Worm (Caenorhabditis elegans) whole organism, L3 larva: Measurements from ENCODE around the gene T14B4.8.

Source experiments
- ama-1 ChIP-seq: fragments of 150-350 bp; optimal IDR thresholded peaks from 2 replicates; lab custom pipeline; 2018
- daf-12 ChIP-seq: fragments of 150-350 bp; optimal IDR thresholded peaks from 2 replicates; lab custom pipeline; 2014; ENCODE audit warnings: missing biosample characterization, missing genetic modification reagents, missing genetic modification characterization
- egl-27 ChIP-seq: sonication (generic microtip); optimal IDR thresholded peaks from 4 replicates; lab custom pipeline; 2017; ENCODE audit warnings: missing biosample characterization, missing genetic modification reagents, missing genetic modification characterization
- elt-3 ChIP-seq, 3 experiments: fragments of 150-350 bp in 1 of 3; sonication (generic microtip) in 2 of 3; optimal IDR thresholded peaks; 2 replicates in 2 of 3; 4 replicates in 1 of 3; lab custom pipeline; 2014 to 2017; ENCODE audit warnings: missing biosample characterization in 3 of 3, missing genetic modification characterization in 3 of 3
- mdl-1 ChIP-seq: fragments of 150-350 bp; optimal IDR thresholded peaks from 2 replicates; lab custom pipeline; 2014; ENCODE audit warnings: missing biosample characterization, missing genetic modification characterization
- nhr-23 ChIP-seq: fragments of 150-350 bp; optimal IDR thresholded peaks from 2 replicates; lab custom pipeline; 2014; ENCODE audit warnings: missing biosample characterization, missing genetic modification reagents, missing genetic modification characterization
- nhr-28 ChIP-seq: fragments of 150-350 bp; optimal IDR thresholded peaks from 2 replicates; lab custom pipeline; 2014; ENCODE audit warnings: missing biosample characterization, missing genetic modification characterization
- nhr-76 ChIP-seq: fragments of 150-350 bp; sonication (generic microtip); optimal IDR thresholded peaks from 5 replicates; lab custom pipeline; 2014; ENCODE audit warnings: missing biosample characterization, missing genetic modification characterization
- nhr-77 ChIP-seq: fragments of 150-350 bp; optimal IDR thresholded peaks from 2 replicates; lab custom pipeline; 2014; ENCODE audit warnings: missing biosample characterization, missing genetic modification characterization
- pha-4 ChIP-seq: fragments of 150-350 bp; optimal IDR thresholded peaks from 2 replicates; lab custom pipeline; 2014; ENCODE audit warnings: missing biosample characterization, missing genetic modification reagents, missing genetic modification characterization
- unc-62 ChIP-seq: fragments of 150-350 bp; sonication (generic microtip); optimal IDR thresholded peaks from 4 replicates; lab custom pipeline; 2014; ENCODE audit warnings: missing biosample characterization, missing genetic modification reagents, missing genetic modification characterization
- ztf-11 ChIP-seq: fragments of 150-350 bp; optimal IDR thresholded peaks from 2 replicates; lab custom pipeline; 2014; ENCODE audit warnings: missing biosample characterization, missing genetic modification characterization

DNA sequence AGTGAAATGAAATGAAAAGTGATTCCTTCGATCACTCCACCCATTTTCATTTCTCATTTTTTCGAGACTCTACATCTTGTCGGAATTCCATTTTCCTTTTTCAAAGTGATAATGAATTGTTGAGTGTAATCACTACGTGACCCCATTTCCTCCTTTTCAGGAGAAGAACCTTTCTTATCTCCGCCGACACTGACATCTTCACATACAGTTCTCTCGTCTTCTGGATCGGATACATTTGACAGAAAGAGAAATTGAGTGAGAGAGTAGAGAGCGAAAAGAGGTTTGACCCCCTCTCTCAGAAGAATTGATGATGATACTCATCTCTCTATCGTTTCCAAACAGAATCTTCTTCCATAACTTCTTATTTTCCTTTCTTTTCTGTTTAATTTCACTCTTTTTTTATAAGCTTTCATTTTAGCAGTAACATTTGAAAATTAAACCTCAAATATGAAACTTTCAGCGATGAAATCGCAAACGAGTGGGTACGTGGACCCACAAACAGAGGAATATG lies 15.3 kb downstream of the T14B4.8 start, which contains the start of gene dpy-2:
- no peak for TF ChIP-seq nhr-76 (tag; lab: Kevin White, UChicago)
- TF ChIP-seq unc-62 (GFP tag; lab: Kevin White, UChicago): no peak
- TF ChIP-seq egl-27 (tag; lab: Kevin White, UChicago): no peak
- no peak for TF ChIP-seq daf-12 (tag; lab: Kevin White, UChicago)
- TF ChIP-seq pha-4 (tag; lab: Kevin White, UChicago): no peak
- no peak for TF ChIP-seq mdl-1 (tag; lab: Kevin White, UChicago)
- TF ChIP-seq elt-3 (tag; optimal IDR thresholded peaks at IDR 0.05; lab: Kevin White, UChicago): peak in 2 of 3 experiments; percentile 10 to 76
- no peak for TF ChIP-seq ama-1 (lab: Kevin White, UChicago)
- no peak for TF ChIP-seq nhr-28 (tag; lab: Kevin White, UChicago)
- TF ChIP-seq nhr-23 (tag; lab: Kevin White, UChicago): peak; percentile 85
- no peak for TF ChIP-seq nhr-77 (tag; lab: Kevin White, UChicago)
- TF ChIP-seq ztf-11 (tag; lab: Kevin White, UChicago): no peak
